Worm (Caenorhabditis elegans) whole organism, L2 larva: ENCODE data around the gene Y62H9A.7.
A peak's percentile ranks its signal among the peaks of the same experiment; 100 is the strongest.

Source experiments
- C34F6.9 ChIP-seq: fragments of 150-350 bp; optimal IDR thresholded peaks from 2 replicates; lab custom pipeline; 2014; ENCODE audit warnings: missing biosample characterization, missing genetic modification characterization
- F13H6.1 ChIP-seq: sonication (generic microtip); optimal IDR thresholded peaks from 2 replicates; lab custom pipeline; 2016; ENCODE audit warnings: missing genetic modification characterization, missing compliant biosample characterization
- R02D3.7 ChIP-seq: fragments of 150-350 bp; optimal IDR thresholded peaks from 2 replicates; lab custom pipeline; 2014; ENCODE audit warnings: missing biosample characterization, missing genetic modification characterization
- Y55F3AM.14 ChIP-seq: fragments of 200-800 bp; sonication (Bioruptor generic); optimal IDR thresholded peaks from 2 replicates; lab custom pipeline; 2018; ENCODE audit warnings: mild to moderate bottlenecking, missing genetic modification characterization, missing compliant biosample characterization
- ZK546.5 ChIP-seq: sonication (generic microtip); optimal IDR thresholded peaks from 2 replicates; lab custom pipeline; 2017; ENCODE audit warnings: missing biosample characterization, missing genetic modification characterization
- alr-1 ChIP-seq: fragments of 150-350 bp; optimal IDR thresholded peaks from 2 replicates; lab custom pipeline; 2014; ENCODE audit warnings: missing biosample characterization, missing genetic modification characterization
- aly-2 ChIP-seq: fragments of 150-350 bp; optimal IDR thresholded peaks from 2 replicates; lab custom pipeline; 2014; ENCODE audit warnings: missing biosample characterization, missing genetic modification characterization
- ama-1 ChIP-seq: fragments of 150-350 bp; optimal IDR thresholded peaks from 2 replicates; lab custom pipeline; 2018; ENCODE audit warnings: inconsistent platforms
- blmp-1 ChIP-seq: sonication (generic microtip); optimal IDR thresholded peaks from 2 replicates; lab custom pipeline; 2017; ENCODE audit warnings: missing genetic modification characterization, mild to moderate bottlenecking, missing compliant biosample characterization, antibody characterized with exemption, moderate library complexity; ENCODE audit not compliant: insufficient read depth
- ceh-16 ChIP-seq: fragments of 150-350 bp; optimal IDR thresholded peaks from 2 replicates; lab custom pipeline; 2014; ENCODE audit warnings: missing biosample characterization, missing genetic modification characterization
- crh-2 ChIP-seq: sonication (generic microtip); optimal IDR thresholded peaks from 2 replicates; lab custom pipeline; 2017; ENCODE audit warnings: missing biosample characterization, missing genetic modification characterization
- dmd-4 ChIP-seq: sonication (generic microtip); optimal IDR thresholded peaks from 2 replicates; lab custom pipeline; 2017; ENCODE audit warnings: missing biosample characterization, missing genetic modification characterization
- egl-27 ChIP-seq: sonication (generic microtip); optimal IDR thresholded peaks from 3 replicates; lab custom pipeline; 2017; ENCODE audit warnings: missing biosample characterization, missing genetic modification reagents, missing genetic modification characterization
- elt-1 ChIP-seq: fragments of 150-350 bp; optimal IDR thresholded peaks from 2 replicates; lab custom pipeline; 2014; ENCODE audit warnings: missing biosample characterization, missing genetic modification characterization
- elt-3 ChIP-seq: sonication (generic microtip); optimal IDR thresholded peaks from 2 replicates; lab custom pipeline; 2017; ENCODE audit warnings: missing biosample characterization, missing genetic modification characterization
- fos-1 ChIP-seq: fragments of 150-350 bp; optimal IDR thresholded peaks from 2 replicates; lab custom pipeline; 2014; ENCODE audit warnings: missing biosample characterization, missing genetic modification characterization
- gmeb-1 ChIP-seq: fragments of 150-350 bp; optimal IDR thresholded peaks from 2 replicates; lab custom pipeline; 2014; ENCODE audit warnings: missing biosample characterization, missing genetic modification characterization
- lin-11 ChIP-seq: fragments of 150-350 bp; sonication (generic microtip); optimal IDR thresholded peaks from 2 replicates; lab custom pipeline; 2014; ENCODE audit warnings: missing biosample characterization, missing genetic modification characterization, inconsistent platforms, mixed read lengths
- lsy-2 ChIP-seq, 2 experiments: fragments of 150-350 bp in 1 of 2; sonication (generic microtip) in 1 of 2; optimal IDR thresholded peaks; 2 replicates each; lab custom pipeline; 2014 to 2017; ENCODE audit warnings: missing biosample characterization in 2 of 2, missing genetic modification characterization in 2 of 2
- mab-5 ChIP-seq: fragments of 150-350 bp; optimal IDR thresholded peaks from 2 replicates; lab custom pipeline; 2014; ENCODE audit warnings: missing biosample characterization, missing genetic modification characterization
- mdl-1 ChIP-seq, 2 experiments: fragments of 150-350 bp in 1 of 2; sonication (generic microtip) in 1 of 2; optimal IDR thresholded peaks; 2 replicates each; lab custom pipeline; 2017; ENCODE audit warnings: missing biosample characterization in 2 of 2, missing genetic modification characterization in 2 of 2
- nhr-10 ChIP-seq: sonication (generic microtip); optimal IDR thresholded peaks from 2 replicates; lab custom pipeline; 2017; ENCODE audit warnings: missing biosample characterization, missing genetic modification characterization
- nhr-12 ChIP-seq: fragments of 150-350 bp; optimal IDR thresholded peaks from 2 replicates; lab custom pipeline; 2014; ENCODE audit warnings: missing biosample characterization, missing genetic modification characterization
- nhr-129 ChIP-seq: fragments of 150-350 bp; optimal IDR thresholded peaks from 2 replicates; lab custom pipeline; 2014; ENCODE audit warnings: missing biosample characterization, missing genetic modification characterization
- nhr-21 ChIP-seq: fragments of 150-350 bp; optimal IDR thresholded peaks from 2 replicates; lab custom pipeline; 2014; ENCODE audit warnings: missing biosample characterization, missing genetic modification characterization
- nhr-25 ChIP-seq: fragments of 150-350 bp; sonication (generic microtip); optimal IDR thresholded peaks from 3 replicates; lab custom pipeline; 2014; ENCODE audit warnings: missing biosample characterization, missing genetic modification characterization
- sem-4 ChIP-seq: fragments of 150-350 bp; optimal IDR thresholded peaks from 2 replicates; lab custom pipeline; 2014; ENCODE audit warnings: missing biosample characterization, missing genetic modification reagents, missing genetic modification characterization
- skn-1 ChIP-seq: sonication (generic microtip); optimal IDR thresholded peaks from 2 replicates; lab custom pipeline; 2017; ENCODE audit warnings: missing biosample characterization, missing genetic modification characterization
- sma-3 ChIP-seq: sonication (generic microtip); optimal IDR thresholded peaks from 2 replicates; lab custom pipeline; 2016; ENCODE audit warnings: missing genetic modification reagents, missing genetic modification characterization, missing compliant biosample characterization
- sma-9 ChIP-seq, 2 experiments: fragments of 150-350 bp in 1 of 2; sonication (generic microtip) in 1 of 2; optimal IDR thresholded peaks; 2 replicates each; lab custom pipeline; 2014 to 2016; ENCODE audit warnings: missing genetic modification characterization in 2 of 2, mild to moderate bottlenecking in 1 of 2, missing biosample characterization in 1 of 2, missing compliant biosample characterization in 1 of 2, missing genetic modification reagents in 1 of 2, moderate library complexity in 1 of 2
- snpc-4 ChIP-seq: fragments of 150-350 bp; optimal IDR thresholded peaks from 2 replicates; lab custom pipeline; 2014; ENCODE audit warnings: missing biosample characterization, missing genetic modification characterization
- unc-39 ChIP-seq: fragments of 150-350 bp; optimal IDR thresholded peaks from 2 replicates; lab custom pipeline; 2014; ENCODE audit warnings: missing biosample characterization, missing genetic modification characterization
- unc-55 ChIP-seq: fragments of 150-350 bp; sonication (generic microtip); optimal IDR thresholded peaks from 3 replicates; lab custom pipeline; 2014; ENCODE audit warnings: missing biosample characterization, missing genetic modification reagents, missing genetic modification characterization
- unc-62 ChIP-seq: fragments of 150-350 bp; optimal IDR thresholded peaks from 2 replicates; lab custom pipeline; 2014; ENCODE audit warnings: missing biosample characterization, missing genetic modification reagents, missing genetic modification characterization
- zag-1 ChIP-seq: fragments of 150-350 bp; optimal IDR thresholded peaks from 2 replicates; lab custom pipeline; 2014; ENCODE audit warnings: missing biosample characterization, missing genetic modification characterization
- ztf-1 ChIP-seq: fragments of 200-800 bp; sonication (Bioruptor generic); conservative IDR thresholded peaks from 2 replicates; pipeline ENCODE4 v1.3.6; 2022; ENCODE audit warnings: missing genetic modification characterization, missing compliant biosample characterization

Y62H9A.7 gene

DNA sequence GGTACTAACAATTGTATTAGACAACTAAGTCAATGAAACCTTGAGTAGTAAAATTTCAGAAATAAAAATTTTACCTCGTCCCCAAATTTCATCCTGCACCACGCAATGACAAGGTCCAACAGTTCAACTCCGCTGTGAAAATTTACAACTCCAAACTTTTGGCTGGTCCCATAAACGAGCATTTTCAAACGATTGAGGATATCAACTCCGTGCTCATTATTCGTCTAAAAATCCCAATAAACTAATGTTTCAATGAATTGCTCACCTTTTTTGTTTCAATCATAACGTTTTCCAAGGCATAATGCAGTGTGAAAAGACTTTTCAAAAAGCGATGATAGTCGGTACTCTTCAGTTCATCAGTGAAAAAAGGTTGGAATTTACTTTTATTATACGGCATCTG, 21.1 kb upstream of the Y62H9A.7 start:
- TF ChIP-seq sma-3 (GFP tag; lab: Kevin White, UChicago), result no peak
- TF ChIP-seq fos-1 (tag; lab: Kevin White, UChicago), result no peak
- TF ChIP-seq nhr-12 (tag; lab: Kevin White, UChicago), result no peak
- no peak for TF ChIP-seq lin-11
- TF ChIP-seq blmp-1 (tag; lab: Kevin White, UChicago), result no peak
- no peak for TF ChIP-seq lsy-2 (tag; optimal IDR thresholded peaks at IDR 0.05; lab: Kevin White, UChicago)
- no peak for TF ChIP-seq alr-1
- no peak for TF ChIP-seq gmeb-1 (tag; lab: Kevin White, UChicago)
- no peak for TF ChIP-seq nhr-10 (tag; lab: Kevin White, UChicago)

DNA sequence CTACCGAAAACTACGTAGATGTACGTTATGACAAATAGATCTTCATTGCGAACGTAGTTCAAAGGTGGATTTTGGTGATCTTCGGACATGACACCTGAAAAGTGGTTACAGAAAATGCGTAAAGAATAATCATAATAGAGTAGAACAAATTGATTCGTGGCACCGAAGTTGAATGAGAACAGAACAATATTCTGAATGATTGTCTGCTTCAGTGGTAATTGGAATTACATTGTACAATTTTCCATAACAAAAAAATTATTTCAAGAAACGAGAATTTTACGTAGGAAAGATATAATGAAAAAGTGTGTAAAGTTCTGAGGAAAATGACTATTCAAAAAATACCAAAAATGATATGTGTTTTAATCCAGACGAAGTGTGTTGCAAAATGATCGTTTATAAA, 17.2 kb upstream of the Y62H9A.7 start, which contains the start of gene Y62H9A.10:
Gene Y62H9A.10, minus strand, starts transcription at position 101 of the 400 bp plus-strand sequence.
- TF ChIP-seq ceh-16 (tag; lab: Kevin White, UChicago) (no peak), mdl-1 (tag; optimal IDR thresholded peaks at IDR 0.05; lab: Kevin White, UChicago) (no peak), snpc-4 (tag; lab: Kevin White, UChicago) (no peak), unc-55 (GFP tag; lab: Kevin White, UChicago) (no peak), nhr-25 (no peak), F13H6.1 (tag; lab: Kevin White, UChicago) (no peak), nhr-21 (tag; lab: Kevin White, UChicago) (no peak), ama-1 (lab: Kevin White, UChicago) (no peak), ztf-1 (GFP tag; lab: Robert Waterston, UW) (no peak), sma-9 (GFP tag; optimal IDR thresholded peaks at IDR 0.05; lab: Kevin White, UChicago) (no peak), sma-9 (tag; optimal IDR thresholded peaks at IDR 0.05; lab: Kevin White, UChicago) (no peak), dmd-4 (no peak), ZK546.5 (tag; lab: Kevin White, UChicago) (no peak), lsy-2 (tag; optimal IDR thresholded peaks at IDR 0.05; lab: Kevin White, UChicago) (no peak), sem-4 (tag; lab: Kevin White, UChicago) (no peak)
- TF ChIP-seq, all 48 proteins: peak for 0

DNA sequence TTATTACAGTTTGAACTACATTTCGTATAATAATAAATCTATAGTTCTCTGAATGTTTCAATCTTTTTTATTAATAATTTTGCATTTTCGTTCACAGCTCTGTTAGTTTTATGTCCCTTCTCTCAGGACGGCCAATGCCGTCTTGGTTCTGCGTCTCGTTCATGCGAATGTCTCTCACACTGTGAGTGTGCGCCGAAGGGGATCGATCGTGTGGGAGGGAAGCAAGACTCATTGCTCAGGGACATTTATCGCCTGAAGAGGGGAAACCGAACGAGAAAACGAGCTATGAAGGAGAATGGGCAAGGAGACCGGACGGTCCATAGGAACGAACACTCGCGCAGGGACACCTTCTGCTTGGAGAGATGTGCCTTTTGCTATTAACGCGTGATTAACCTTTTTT, 13.6 kb upstream of the Y62H9A.7 start:
- no peak for TF ChIP-seq ZK546.5 (tag; lab: Kevin White, UChicago)
- TF ChIP-seq mab-5 (tag; lab: Kevin White, UChicago), result peak; percentile 1

DNA sequence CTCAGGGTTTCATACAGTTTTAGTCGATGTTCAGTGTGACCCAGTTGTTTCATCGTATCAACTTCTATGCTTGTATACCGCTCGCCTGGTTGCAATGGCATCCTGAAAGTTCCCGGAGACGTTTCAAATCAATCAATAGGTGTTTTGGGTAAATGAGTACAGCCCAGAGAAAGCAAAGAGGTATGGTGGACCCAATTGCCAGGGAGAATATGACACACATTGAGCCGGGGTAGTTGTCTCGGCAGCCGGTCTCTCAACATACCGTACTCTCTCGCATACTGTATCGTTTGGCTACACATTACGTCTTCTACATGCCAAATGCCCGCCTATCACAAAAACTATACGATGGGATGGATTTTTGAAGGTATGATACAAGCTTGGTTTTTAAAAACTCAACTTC, 12.6 kb upstream of the Y62H9A.7 start, which contains the start of gene Y62H9A.9:
Gene Y62H9A.9, minus strand, starts transcription at position 101 of the 400 bp plus-strand sequence.
- TF ChIP-seq unc-39 (tag; lab: Kevin White, UChicago), result no peak
- TF ChIP-seq elt-1 (tag; lab: Kevin White, UChicago), result no peak
- no peak for TF ChIP-seq crh-2 (tag; lab: Kevin White, UChicago)
- TF ChIP-seq mdl-1 (tag; optimal IDR thresholded peaks at IDR 0.05; lab: Kevin White, UChicago), result no peak
- no peak for TF ChIP-seq R02D3.7 (tag; lab: Kevin White, UChicago)
- no peak for TF ChIP-seq sem-4 (tag; lab: Kevin White, UChicago)
- no peak for TF ChIP-seq nhr-129 (tag; lab: Kevin White, UChicago)
- TF ChIP-seq zag-1, result no peak
- no peak for TF ChIP-seq snpc-4 (tag; lab: Kevin White, UChicago)
- TF ChIP-seq unc-62 (GFP tag; lab: Kevin White, UChicago), result no peak
- TF ChIP-seq ama-1 (lab: Kevin White, UChicago), result no peak
- TF ChIP-seq ZK546.5 (tag; lab: Kevin White, UChicago), result no peak
- no peak for TF ChIP-seq dmd-4
- TF ChIP-seq C34F6.9, result no peak
- no peak for TF ChIP-seq Y55F3AM.14 (GFP tag; lab: Kevin White, UChicago)
- no peak for TF ChIP-seq elt-3 (tag; lab: Kevin White, UChicago)
- TF ChIP-seq skn-1 (tag; lab: Kevin White, UChicago), result no peak
- TF ChIP-seq, all 48 proteins: peak for 0

DNA sequence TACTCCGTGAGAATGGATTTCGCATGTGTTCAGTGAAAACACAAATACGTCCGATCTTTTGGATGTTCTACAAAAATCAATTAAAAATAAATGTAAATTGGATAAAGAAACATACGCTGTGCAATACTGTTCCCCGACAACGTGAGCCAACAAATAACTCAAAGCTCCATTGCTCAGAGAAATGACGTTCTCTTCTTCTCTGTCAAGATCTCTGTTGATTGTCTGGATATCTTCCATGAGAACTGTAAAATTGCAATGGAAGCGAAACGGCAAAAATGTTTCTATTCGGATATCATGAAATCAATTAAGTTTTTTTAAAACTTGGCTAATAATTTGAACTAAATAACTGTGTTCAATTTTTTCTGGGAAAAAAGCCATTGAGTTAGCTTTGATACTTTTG, 11.2 kb upstream of the Y62H9A.7 start:
- TF ChIP-seq egl-27 (tag; lab: Kevin White, UChicago) (no peak), ztf-1 (GFP tag; lab: Robert Waterston, UW) (no peak), ama-1 (lab: Kevin White, UChicago) (no peak), nhr-10 (tag; lab: Kevin White, UChicago) (no peak), zag-1 (no peak), aly-2 (tag; lab: Kevin White, UChicago) (no peak), mdl-1 (tag; optimal IDR thresholded peaks at IDR 0.05; lab: Kevin White, UChicago) (no peak), crh-2 (tag; lab: Kevin White, UChicago) (no peak), elt-1 (tag; lab: Kevin White, UChicago) (no peak), lsy-2 (tag; optimal IDR thresholded peaks at IDR 0.05; lab: Kevin White, UChicago) (no peak)
- TF ChIP-seq, all 48 proteins: peak for 0
